Fruit fly (Drosophila melanogaster) whole organism, embryonic: ENCODE measurements around the gene CG12054.
A peak's percentile ranks its signal among the peaks of the same experiment; 100 is the strongest.

Source experiments
- CG12942 ChIP-seq: fragments of 200-800 bp; sonication (Bioruptor generic); optimal IDR thresholded peaks from 3 replicates; lab custom pipeline; 2016; ENCODE audit warnings: missing biosample characterization, missing genetic modification characterization
- CG17186 ChIP-seq: fragments of 200-800 bp; sonication (Bioruptor generic); optimal IDR thresholded peaks from 3 replicates; lab custom pipeline; 2017; ENCODE audit warnings: missing biosample characterization, missing genetic modification reagents, missing genetic modification characterization
- CG34224 ChIP-seq: fragments of 200-800 bp; sonication (Bioruptor generic); IDR thresholded peaks from 3 replicates; pipeline ENCODE4 v1.3.6; 2022; ENCODE audit warnings: missing biosample characterization, missing genetic modification characterization; ENCODE audit not compliant: partially characterized antibody
- GATAe ChIP-seq: fragments of 200-800 bp; sonication (Bioruptor generic); conservative IDR thresholded peaks from 2 replicates; pipeline ENCODE4 v1.3.6; 2022; ENCODE audit warnings: missing biosample characterization, missing genetic modification characterization
- Myb ChIP-seq: fragments of 200-800 bp; sonication (Bioruptor generic); optimal IDR thresholded peaks from 2 replicates; lab custom pipeline; 2016; ENCODE audit warnings: missing biosample characterization, missing genetic modification characterization
- gsb-n ChIP-seq: fragments of 200-800 bp; sonication (Bioruptor generic); optimal IDR thresholded peaks from 3 replicates; lab custom pipeline; 2018; ENCODE audit warnings: missing biosample characterization, mild to moderate bottlenecking, missing genetic modification characterization
- hkb ChIP-seq, 2 experiments: fragments of 200-800 bp in 1 of 2; fragments of >200 bp in 1 of 2; sonication (Bioruptor generic) in 1 of 2; IDR thresholded peaks in 1 of 2; optimal IDR thresholded peaks in 1 of 2; 2 replicates each; pipeline versions ENCODE4 v1.3.6 to Lab custom; 2017 to 2022; ENCODE audit warnings: missing biosample characterization in 1 of 2, missing genetic modification characterization in 1 of 2

- TF ChIP-seq CG34224 (GFP tag; lab: Robert Waterston, UW) (no peak), CG17186 (no peak), GATAe (GFP tag; lab: Robert Waterston, UW) (no peak), hkb (optimal IDR thresholded peaks at IDR 0.05; lab: Kevin White, UChicago) (no peak), hkb (GFP tag; IDR thresholded peaks at IDR 0.05; lab: Robert Waterston, UW) (peak; percentile 88), gsb-n (tag; lab: Kevin White, UChicago) (peak; percentile 49), CG12942 (GFP tag; lab: Kevin White, UChicago) (peak; percentile 49), Myb (GFP tag; lab: Kevin White, UChicago) (peak; percentile 24)
Measured at dm6 chr3R:31247281-31247995, 26.9 kb downstream of the CG12054 start.
